Worm (Caenorhabditis elegans) whole organism, L4 larva: Measurements from ENCODE around the gene F57F5.3.

Source experiments
- F10B5.3 ChIP-seq: sonication (generic microtip); optimal IDR thresholded peaks from 2 replicates; lab custom pipeline; 2016; ENCODE audit warnings: mild to moderate bottlenecking, missing genetic modification characterization, missing compliant biosample characterization
- F26F4.8 ChIP-seq: fragments of 200-800 bp; sonication (Bioruptor generic); conservative IDR thresholded peaks from 2 replicates; pipeline ENCODE4 v1.3.6; 2022; ENCODE audit warnings: missing genetic modification characterization, missing compliant biosample characterization
- F37D6.2 ChIP-seq: sonication (generic microtip); optimal IDR thresholded peaks from 2 replicates; lab custom pipeline; 2016; ENCODE audit warnings: mild to moderate bottlenecking, missing genetic modification characterization, missing compliant biosample characterization
- F49E8.2 ChIP-seq: sonication (generic microtip); optimal IDR thresholded peaks from 2 replicates; lab custom pipeline; 2016; ENCODE audit warnings: missing compliant biosample characterization, mild to moderate bottlenecking, missing genetic modification characterization, borderline replicate concordance
- R02D3.7 ChIP-seq: fragments of 150-350 bp; sonication (generic microtip); optimal IDR thresholded peaks from 3 replicates; lab custom pipeline; 2014; ENCODE audit warnings: missing biosample characterization, missing genetic modification characterization
- T20F7.1 ChIP-seq: fragments of 200-800 bp; sonication (Bioruptor generic); optimal IDR thresholded peaks from 2 replicates; lab custom pipeline; 2018; ENCODE audit warnings: mild to moderate bottlenecking, missing genetic modification characterization, missing compliant biosample characterization
- T26A8.4 ChIP-seq: fragments of 200-800 bp; sonication (Bioruptor generic); IDR thresholded peaks from 2 replicates; pipeline ENCODE4 v1.3.6; 2022; ENCODE audit warnings: missing genetic modification characterization, missing compliant biosample characterization
- ZK337.2 ChIP-seq: fragments of 200-800 bp; sonication (Bioruptor generic); IDR thresholded peaks from 2 replicates; pipeline ENCODE4 v1.3.6; 2022; ENCODE audit warnings: missing genetic modification reagents, missing genetic modification characterization, missing compliant biosample characterization
- aly-2 ChIP-seq: sonication (generic microtip); optimal IDR thresholded peaks from 2 replicates; lab custom pipeline; 2018; ENCODE audit warnings: missing biosample characterization, missing genetic modification characterization
- ama-1 ChIP-seq: fragments of 150-350 bp; optimal IDR thresholded peaks from 2 replicates; lab custom pipeline; 2014; ENCODE audit warnings: inconsistent platforms, mixed read lengths
- ceh-20 ChIP-seq: fragments of 200-800 bp; sonication (Bioruptor generic); IDR thresholded peaks from 2 replicates; pipeline ENCODE4 v1.3.6; 2022; ENCODE audit warnings: missing genetic modification reagents, missing genetic modification characterization, missing compliant biosample characterization
- ceh-44 ChIP-seq: fragments of 200-800 bp; sonication (Bioruptor generic); IDR thresholded peaks from 2 replicates; pipeline ENCODE4 v1.3.6; 2022; ENCODE audit warnings: missing genetic modification reagents, missing genetic modification characterization, missing compliant biosample characterization
- ctbp-1 ChIP-seq: fragments of 200-800 bp; sonication (Bioruptor generic); IDR thresholded peaks from 2 replicates; pipeline ENCODE4 v1.3.6; 2022; ENCODE audit warnings: missing genetic modification reagents, missing genetic modification characterization, missing compliant biosample characterization
- daf-16 ChIP-seq, 3 experiments: sonication (generic microtip); optimal IDR thresholded peaks; 2 replicates each; lab custom pipeline; 2016 to 2017; ENCODE audit warnings: missing genetic modification characterization in 3 of 3, missing genetic modification reagents in 3 of 3, mild to moderate bottlenecking in 2 of 3, missing compliant biosample characterization in 2 of 3, missing biosample characterization in 1 of 3, moderate library complexity in 1 of 3
- dmd-8 ChIP-seq: fragments of 200-800 bp; sonication (Bioruptor generic); IDR thresholded peaks from 2 replicates; pipeline ENCODE4 v1.3.6; 2022; ENCODE audit warnings: missing genetic modification characterization, missing compliant biosample characterization
- dmd-9 ChIP-seq: fragments of 200-800 bp; sonication (Bioruptor generic); IDR thresholded peaks from 2 replicates; pipeline ENCODE4 v1.3.6; 2022; ENCODE audit warnings: missing genetic modification reagents, missing genetic modification characterization, missing compliant biosample characterization
- hlh-11 ChIP-seq: fragments of 200-800 bp; sonication (Bioruptor generic); optimal IDR thresholded peaks from 2 replicates; lab custom pipeline; 2018; ENCODE audit warnings: mild to moderate bottlenecking, missing genetic modification characterization, missing compliant biosample characterization
- hlh-30 ChIP-seq: sonication (generic microtip); optimal IDR thresholded peaks from 2 replicates; lab custom pipeline; 2017; ENCODE audit warnings: antibody characterized with exemption, mild to moderate bottlenecking, missing genetic modification characterization, missing compliant biosample characterization; ENCODE audit not compliant: insufficient read depth
- jun-1 ChIP-seq: fragments of 150-350 bp; optimal IDR thresholded peaks from 2 replicates; lab custom pipeline; 2014; ENCODE audit warnings: missing biosample characterization, missing genetic modification reagents, missing genetic modification characterization
- lim-7 ChIP-seq: fragments of 200-800 bp; sonication (Bioruptor generic); IDR thresholded peaks from 2 replicates; pipeline ENCODE4 v1.3.6; 2022; ENCODE audit warnings: missing genetic modification characterization, missing compliant biosample characterization
- lin-13 ChIP-seq: fragments of 150-350 bp; optimal IDR thresholded peaks from 2 replicates; lab custom pipeline; 2014; ENCODE audit warnings: missing biosample characterization, missing genetic modification reagents, missing genetic modification characterization
- lin-15B ChIP-seq: fragments of 150-350 bp; sonication (generic microtip); optimal IDR thresholded peaks from 3 replicates; lab custom pipeline; 2014; ENCODE audit warnings: missing biosample characterization, missing genetic modification characterization
- lin-29 ChIP-seq: fragments of 200-800 bp; sonication (Bioruptor generic); IDR thresholded peaks from 2 replicates; pipeline ENCODE4 v1.3.6; 2022; ENCODE audit warnings: missing genetic modification reagents, missing genetic modification characterization, missing compliant biosample characterization
- lir-3 ChIP-seq: sonication (generic microtip); optimal IDR thresholded peaks from 2 replicates; lab custom pipeline; 2016; ENCODE audit warnings: mild to moderate bottlenecking, missing genetic modification characterization, missing compliant biosample characterization
- lsy-2 ChIP-seq, 2 experiments: fragments of 150-350 bp in 1 of 2; sonication (generic microtip) in 1 of 2; optimal IDR thresholded peaks; 2 replicates each; lab custom pipeline; 2014 to 2017; ENCODE audit warnings: missing biosample characterization in 2 of 2, missing genetic modification characterization in 2 of 2
- madf-9 ChIP-seq: fragments of 200-800 bp; sonication (Bioruptor generic); conservative IDR thresholded peaks from 2 replicates; pipeline ENCODE4 v1.3.6; 2022; ENCODE audit warnings: missing genetic modification reagents, missing genetic modification characterization, missing compliant biosample characterization
- mes-2 ChIP-seq: sonication (generic microtip); optimal IDR thresholded peaks from 2 replicates; lab custom pipeline; 2016; ENCODE audit warnings: missing genotype, mild to moderate bottlenecking, missing genetic modification characterization, missing compliant biosample characterization; ENCODE audit not compliant: poor library complexity, severe bottlenecking
- mxl-3 ChIP-seq: fragments of 200-800 bp; sonication (Bioruptor generic); optimal IDR thresholded peaks from 2 replicates; lab custom pipeline; 2018; ENCODE audit warnings: mild to moderate bottlenecking, missing genetic modification characterization, missing compliant biosample characterization
- nhr-10 ChIP-seq: fragments of 150-350 bp; optimal IDR thresholded peaks from 2 replicates; lab custom pipeline; 2014; ENCODE audit warnings: missing biosample characterization, missing genetic modification characterization
- nhr-111 ChIP-seq: fragments of 200-800 bp; sonication (Bioruptor generic); optimal IDR thresholded peaks from 2 replicates; lab custom pipeline; 2018; ENCODE audit warnings: mild to moderate bottlenecking, missing genetic modification characterization, missing compliant biosample characterization
- nhr-237 ChIP-seq: sonication (generic microtip); optimal IDR thresholded peaks from 2 replicates; lab custom pipeline; 2017; ENCODE audit warnings: missing biosample characterization, missing genetic modification characterization
- nhr-28 ChIP-seq: fragments of 150-350 bp; optimal IDR thresholded peaks from 2 replicates; lab custom pipeline; 2014; ENCODE audit warnings: missing biosample characterization, missing genetic modification characterization
- nhr-6 ChIP-seq: fragments of 150-350 bp; optimal IDR thresholded peaks from 2 replicates; lab custom pipeline; 2014; ENCODE audit warnings: missing biosample characterization, missing genetic modification characterization
- nhr-77 ChIP-seq: fragments of 150-350 bp; optimal IDR thresholded peaks from 2 replicates; lab custom pipeline; 2014; ENCODE audit warnings: missing biosample characterization, missing genetic modification characterization
- pqm-1 ChIP-seq: sonication (generic microtip); optimal IDR thresholded peaks from 2 replicates; lab custom pipeline; 2017; ENCODE audit warnings: missing biosample characterization, missing genetic modification characterization
- saeg-2 ChIP-seq: fragments of 200-800 bp; sonication (Bioruptor generic); IDR thresholded peaks from 2 replicates; pipeline ENCODE4 v1.3.6; 2022; ENCODE audit warnings: missing genetic modification reagents, missing genetic modification characterization, missing compliant biosample characterization
- sdz-12 ChIP-seq: fragments of 200-800 bp; sonication (Bioruptor generic); optimal IDR thresholded peaks from 2 replicates; lab custom pipeline; 2018; ENCODE audit warnings: mild to moderate bottlenecking, missing genetic modification characterization, missing compliant biosample characterization
- skn-1 ChIP-seq: fragments of 150-350 bp; optimal IDR thresholded peaks from 2 replicates; lab custom pipeline; 2014; ENCODE audit warnings: missing biosample characterization, missing genetic modification characterization
- spr-1 ChIP-seq: sonication (generic microtip); optimal IDR thresholded peaks from 2 replicates; lab custom pipeline; 2016; ENCODE audit warnings: mild to moderate bottlenecking, missing genetic modification characterization, missing compliant biosample characterization
- unc-62 ChIP-seq, 3 experiments: fragments of 150-350 bp in 1 of 3; sonication (generic microtip); optimal IDR thresholded peaks in 2 of 3; peaks in 1 of 3; 1 replicate in 1 of 3; 2 replicates in 2 of 3; lab custom pipeline; 2014 to 2017; ENCODE audit warnings: missing biosample characterization in 3 of 3, missing genetic modification characterization in 3 of 3, missing genetic modification reagents in 3 of 3, missing genotype in 1 of 3
- vab-7 ChIP-seq: fragments of 200-800 bp; sonication (Bioruptor generic); IDR thresholded peaks from 2 replicates; pipeline ENCODE4 v1.3.6; 2022; ENCODE audit warnings: missing genetic modification reagents, missing genetic modification characterization, missing compliant biosample characterization
- zfp-2 ChIP-seq: sonication (generic microtip); optimal IDR thresholded peaks from 2 replicates; lab custom pipeline; 2016; ENCODE audit warnings: mild to moderate bottlenecking, missing genetic modification characterization, missing compliant biosample characterization
- zip-11 ChIP-seq: fragments of 200-800 bp; sonication (Bioruptor generic); IDR thresholded peaks from 2 replicates; pipeline ENCODE4 v1.3.6; 2022; ENCODE audit warnings: missing genetic modification characterization, missing compliant biosample characterization
- ztf-11 ChIP-seq: fragments of 150-350 bp; optimal IDR thresholded peaks from 2 replicates; lab custom pipeline; 2014; ENCODE audit warnings: missing biosample characterization, missing genetic modification characterization
- ztf-7 ChIP-seq: fragments of 150-350 bp; optimal IDR thresholded peaks from 2 replicates; lab custom pipeline; 2014; ENCODE audit warnings: missing biosample characterization, missing genetic modification characterization

Gene F57F5.3

ce11 chrV:12024273-12024672 is 17.9 kb upstream of the F57F5.3 start (continued):
- peak; percentile 18 for TF ChIP-seq lir-3 (tag; lab: Kevin White, UChicago)
- 0 out of 2 replicates have a peak, but pooled peaks have one; percentile 51 for TF ChIP-seq dmd-9 (GFP tag; lab: Robert Waterston, UW)
- no peak for TF ChIP-seq unc-62 (GFP tag; optimal IDR thresholded peaks at IDR 0.05 in 1 of 2; lab: Kevin White, UChicago)
- no peak for TF ChIP-seq unc-62 (tag; optimal IDR thresholded peaks at IDR 0.05; lab: Kevin White, UChicago)
- no peak for TF ChIP-seq aly-2 (tag; lab: Kevin White, UChicago)
- TF ChIP-seq jun-1 (tag; lab: Kevin White, UChicago): no peak
- TF ChIP-seq ama-1 (lab: Kevin White, UChicago): no peak
- peak; percentile 72 for TF ChIP-seq F37D6.2 (tag; lab: Kevin White, UChicago)
- TF ChIP-seq R02D3.7: no peak
- peak; percentile 3 for TF ChIP-seq hlh-11 (tag; lab: Kevin White, UChicago)
- peak in 1 of 2 experiments; percentile 9 for TF ChIP-seq lsy-2 (tag; optimal IDR thresholded peaks at IDR 0.05; lab: Kevin White, UChicago)
- TF ChIP-seq dmd-8 (GFP tag; lab: Robert Waterston, UW): peak; percentile 59; the same call in 1 of the 2 replicates
- TF ChIP-seq nhr-77 (tag; lab: Kevin White, UChicago): no peak
- no peak for TF ChIP-seq saeg-2 (GFP tag; lab: Robert Waterston, UW)
- TF ChIP-seq vab-7 (GFP tag; lab: Robert Waterston, UW): no peak
- no peak for TF ChIP-seq F49E8.2
- TF ChIP-seq ztf-7 (tag; lab: Kevin White, UChicago): no peak
- no peak for TF ChIP-seq nhr-111 (GFP tag; lab: Kevin White, UChicago)
- TF ChIP-seq lim-7 (GFP tag; lab: Robert Waterston, UW): no peak
- TF ChIP-seq nhr-6 (tag; lab: Kevin White, UChicago): no peak
- no peak for TF ChIP-seq ztf-11 (tag; lab: Kevin White, UChicago)
- no peak for TF ChIP-seq skn-1 (tag; lab: Kevin White, UChicago)
- 0 out of 2 replicates have a peak, but pooled peaks have one; percentile 36 for TF ChIP-seq F26F4.8 (GFP tag; lab: Robert Waterston, UW)
- peak; percentile 31 for TF ChIP-seq hlh-30 (tag; lab: Kevin White, UChicago)
- no peak for TF ChIP-seq lin-29 (GFP tag; lab: Robert Waterston, UW)
- TF ChIP-seq zfp-2: no peak
- no peak for TF ChIP-seq F10B5.3 (tag; lab: Kevin White, UChicago)
- no peak for TF ChIP-seq mxl-3
- TF ChIP-seq nhr-10 (tag; lab: Kevin White, UChicago): no peak
- TF ChIP-seq spr-1 (tag; lab: Kevin White, UChicago): no peak
- peak; percentile 29; the same call in 1 of the 2 replicates for TF ChIP-seq T26A8.4
- TF ChIP-seq ceh-44 (GFP tag; lab: Robert Waterston, UW): no peak
- TF ChIP-seq T20F7.1: no peak
- TF ChIP-seq zip-11 (GFP tag; lab: Robert Waterston, UW): no peak
- no peak for TF ChIP-seq nhr-237
- TF ChIP-seq daf-16 (GFP tag; optimal IDR thresholded peaks at IDR 0.05; lab: Kevin White, UChicago): no peak
- TF ChIP-seq daf-16 (tag; optimal IDR thresholded peaks at IDR 0.05; lab: Kevin White, UChicago): no peak
- no peak for TF ChIP-seq pqm-1 (tag; lab: Kevin White, UChicago)
- TF ChIP-seq ceh-20 (GFP tag; lab: Robert Waterston, UW): peak; percentile 28; the same call in 1 of the 2 replicates
- TF ChIP-seq madf-9 (GFP tag; lab: Robert Waterston, UW): no peak
- no peak for TF ChIP-seq mes-2 (tag; lab: Kevin White, UChicago)
- TF ChIP-seq lin-13 (GFP tag; lab: Kevin White, UChicago): no peak
- no peak for TF ChIP-seq sdz-12 (GFP tag; lab: Kevin White, UChicago)
- TF ChIP-seq ZK337.2 (GFP tag; lab: Robert Waterston, UW): no peak
- peak; percentile 79 for TF ChIP-seq ctbp-1
- TF ChIP-seq nhr-28: no peak
- no peak for TF ChIP-seq lin-15B (tag; lab: Kevin White, UChicago)
